Worm (Caenorhabditis elegans) whole organism, early embryonic: ENCODE results near the gene ctsa-4.2.

Experiments used
- F13C5.2 ChIP-seq: sonication (generic microtip); optimal IDR thresholded peaks from 2 replicates; lab custom pipeline; 2017; ENCODE audit warnings: mild to moderate bottlenecking, missing genetic modification characterization, inconsistent platforms, missing compliant biosample characterization
- ama-1 ChIP-seq: fragments of 150-350 bp; optimal IDR thresholded peaks from 2 replicates; lab custom pipeline; 2014
- ceh-13 ChIP-seq: fragments of 200-800 bp; sonication (Bioruptor generic); optimal IDR thresholded peaks from 2 replicates; lab custom pipeline; 2018; ENCODE audit warnings: mild to moderate bottlenecking, missing genetic modification characterization, missing compliant biosample characterization
- ets-7 ChIP-seq: sonication (generic microtip); optimal IDR thresholded peaks from 2 replicates; lab custom pipeline; 2016; ENCODE audit warnings: missing genotype, missing genetic modification characterization, missing compliant biosample characterization
- flt-1 ChIP-seq: fragments of 200-800 bp; sonication (Bioruptor generic); IDR thresholded peaks from 2 replicates; pipeline ENCODE4 v1.3.6; 2022; ENCODE audit warnings: missing genetic modification characterization, missing compliant biosample characterization
- hmbx-1 ChIP-seq: sonication (generic microtip); optimal IDR thresholded peaks from 2 replicates; lab custom pipeline; 2016; ENCODE audit warnings: mild to moderate bottlenecking, missing genetic modification characterization, missing compliant biosample characterization
- hnd-1 ChIP-seq: sonication (generic microtip); optimal IDR thresholded peaks from 2 replicates; lab custom pipeline; 2016; ENCODE audit warnings: missing genetic modification characterization, missing compliant biosample characterization
- pes-1 ChIP-seq: fragments of 200-800 bp; sonication (Bioruptor generic); IDR thresholded peaks from 2 replicates; pipeline ENCODE4 v1.3.6; 2022; ENCODE audit warnings: missing genetic modification reagents, missing genetic modification characterization, missing compliant biosample characterization
- tbx-11 ChIP-seq: fragments of 200-800 bp; sonication (Bioruptor generic); IDR thresholded peaks from 2 replicates; pipeline ENCODE4 v1.3.6; 2022; ENCODE audit warnings: missing genetic modification characterization, missing compliant biosample characterization
- tbx-37 ChIP-seq: fragments of 200-800 bp; sonication (Bioruptor generic); conservative IDR thresholded peaks from 2 replicates; pipeline ENCODE4 v1.3.6; 2022; ENCODE audit warnings: missing genetic modification reagents, missing genetic modification characterization, missing compliant biosample characterization
- tra-4 ChIP-seq: sonication (generic microtip); optimal IDR thresholded peaks from 2 replicates; lab custom pipeline; 2017; ENCODE audit warnings: missing genetic modification characterization, missing compliant biosample characterization

ce11 chrIII:6603185-6603584 is 9.1 kb upstream of the ctsa-4.2 start:
- TF ChIP-seq hnd-1 (tag; lab: Kevin White, UChicago) = no peak
- no peak for TF ChIP-seq F13C5.2
- no peak for TF ChIP-seq tbx-11
- TF ChIP-seq ama-1 = no peak
- TF ChIP-seq ets-7 (tag; lab: Kevin White, UChicago) = no peak
- TF ChIP-seq pes-1 (GFP tag; lab: Robert Waterston, UW) = no peak
- no peak for TF ChIP-seq ceh-13 (GFP tag; lab: Kevin White, UChicago)
- TF ChIP-seq tbx-37 = no peak
- TF ChIP-seq hmbx-1 (tag; lab: Kevin White, UChicago) = no peak
- no peak for TF ChIP-seq tra-4
- no peak for TF ChIP-seq flt-1 (GFP tag; lab: Robert Waterston, UW)
